Fruit fly (Drosophila melanogaster) whole organism, wandering third instar larva: Measurements from ENCODE around the gene ATPsynbetaL.

ENCODE experiments used
- Abd-B ChIP-seq: fragments of >200 bp; optimal IDR thresholded peaks from 2 replicates; lab custom pipeline; 2017; ENCODE audit warnings: missing biosample characterization, missing genetic modification characterization
- CG32264 ChIP-seq: fragments of 200-800 bp; sonication (Bioruptor generic); optimal IDR thresholded peaks from 2 replicates; lab custom pipeline; 2016; ENCODE audit warnings: missing biosample characterization, missing genetic modification characterization
- CG9705 ChIP-seq: fragments of 200-800 bp; sonication (Bioruptor generic); optimal IDR thresholded peaks from 2 replicates; lab custom pipeline; 2018; ENCODE audit warnings: missing biosample characterization, mild to moderate bottlenecking, missing genetic modification characterization
- CrebA ChIP-seq: fragments of 200-800 bp; sonication (Bioruptor generic); optimal IDR thresholded peaks from 2 replicates; lab custom pipeline; 2016; ENCODE audit warnings: missing biosample characterization, mild to moderate bottlenecking, missing genetic modification characterization, borderline replicate concordance
- Dfd ChIP-seq: fragments of >200 bp; optimal IDR thresholded peaks from 2 replicates; lab custom pipeline; 2017; ENCODE audit warnings: missing biosample characterization, missing genetic modification characterization
- Dif ChIP-seq: fragments of 200-275, 200-300 bp; sonication (Bioruptor generic); optimal IDR thresholded peaks from 2 replicates; lab custom pipeline; 2018; ENCODE audit warnings: missing biosample characterization, missing genetic modification characterization; ENCODE audit not compliant: partially characterized antibody
- GATAd ChIP-seq: sonication (Bioruptor generic); optimal IDR thresholded peaks from 2 replicates; lab custom pipeline; 2016; ENCODE audit warnings: missing biosample characterization, missing genetic modification characterization
- HLH106 ChIP-seq: fragments of 200-800 bp; optimal IDR thresholded peaks from 3 replicates; lab custom pipeline; 2019; ENCODE audit warnings: missing biosample characterization, mild to moderate bottlenecking, missing genetic modification characterization, moderate library complexity
- Hnf4 ChIP-seq: fragments of 200-800 bp; sonication (Bioruptor generic); optimal IDR thresholded peaks from 2 replicates; lab custom pipeline; 2016; ENCODE audit warnings: missing biosample characterization, mild to moderate bottlenecking, missing genetic modification characterization
- Hr78 ChIP-seq: fragments of >200 bp; optimal IDR thresholded peaks from 2 replicates; lab custom pipeline; 2017; ENCODE audit warnings: missing biosample characterization, missing genetic modification characterization
- Hr83 ChIP-seq: fragments of 200-300 bp; sonication (Bioruptor generic); optimal IDR thresholded peaks from 2 replicates; lab custom pipeline; 2016; ENCODE audit warnings: missing biosample characterization, mild to moderate bottlenecking, missing genetic modification characterization, moderate library complexity; ENCODE audit not compliant: poor library complexity, severe bottlenecking
- Jra ChIP-seq: sonication (Bioruptor generic); optimal IDR thresholded peaks from 2 replicates; lab custom pipeline; 2016; ENCODE audit warnings: missing biosample characterization, missing genetic modification characterization
- Mio ChIP-seq: sonication (Bioruptor generic); optimal IDR thresholded peaks from 2 replicates; lab custom pipeline; 2016; ENCODE audit warnings: missing biosample characterization, missing genetic modification characterization
- Myc ChIP-seq: fragments of >200 bp; optimal IDR thresholded peaks from 2 replicates; lab custom pipeline; 2017
- N ChIP-seq: fragments of >200 bp; optimal IDR thresholded peaks from 2 replicates; lab custom pipeline; 2018; ENCODE audit warnings: missing biosample characterization, missing external identifiers, missing genetic modification characterization
- OdsH ChIP-seq: fragments of 200-800 bp; sonication (Bioruptor generic); optimal IDR thresholded peaks from 2 replicates; lab custom pipeline; 2016; ENCODE audit warnings: missing biosample characterization, mild to moderate bottlenecking, missing genetic modification characterization
- Rel ChIP-seq, 2 experiments: fragments of 200-800 bp; sonication (Bioruptor generic) in 1 of 2; optimal IDR thresholded peaks; 2 replicates in 1 of 2; 3 replicates in 1 of 2; lab custom pipeline; 2016 to 2019; ENCODE audit warnings: mild to moderate bottlenecking in 2 of 2, missing biosample characterization in 2 of 2, missing genetic modification characterization in 2 of 2, moderate library complexity in 1 of 2
- Sp1 ChIP-seq: fragments of 200-800 bp; sonication (Bioruptor generic); optimal IDR thresholded peaks from 3 replicates; lab custom pipeline; 2019; ENCODE audit warnings: missing biosample characterization, mild to moderate bottlenecking, missing genetic modification characterization, moderate library complexity
- Vsx2 ChIP-seq: fragments of 200-300, 225-300 bp; sonication (Bioruptor generic); optimal IDR thresholded peaks from 2 replicates; lab custom pipeline; 2018; ENCODE audit warnings: missing biosample characterization, missing genetic modification characterization; ENCODE audit not compliant: partially characterized antibody
- br ChIP-seq: fragments of 200-800 bp; sonication (Bioruptor generic); optimal IDR thresholded peaks from 2 replicates; lab custom pipeline; 2016; ENCODE audit warnings: missing biosample characterization, missing genetic modification characterization
- brk ChIP-seq: fragments of 200-800 bp; sonication (Bioruptor generic); optimal IDR thresholded peaks from 2 replicates; lab custom pipeline; 2016; ENCODE audit warnings: missing biosample characterization, mild to moderate bottlenecking, missing genetic modification characterization
- dl ChIP-seq, 2 experiments: fragments of 175-275, 200-275 bp in 1 of 2; fragments of 200-275 bp in 1 of 2; sonication (Bioruptor generic); optimal IDR thresholded peaks; lab custom pipeline; 2018; ENCODE audit warnings: mild to moderate bottlenecking in 2 of 2, missing biosample characterization in 2 of 2, missing genetic modification characterization in 2 of 2, moderate library complexity in 2 of 2; ENCODE audit not compliant: partially characterized antibody in 2 of 2, insufficient read depth in 1 of 2
- dmrt93B ChIP-seq: fragments of 200-800 bp; sonication (Bioruptor generic); optimal IDR thresholded peaks from 2 replicates; lab custom pipeline; 2018; ENCODE audit warnings: missing biosample characterization, mild to moderate bottlenecking, missing genetic modification characterization
- dsf ChIP-seq: sonication (Bioruptor generic); optimal IDR thresholded peaks from 2 replicates; lab custom pipeline; 2016; ENCODE audit warnings: missing biosample characterization, missing genetic modification characterization, borderline replicate concordance
- ey ChIP-seq: fragments of 200-800 bp; sonication (Bioruptor generic); optimal IDR thresholded peaks from 2 replicates; lab custom pipeline; 2016; ENCODE audit warnings: missing biosample characterization, missing genetic modification characterization
- foxo ChIP-seq, 2 experiments: fragments of 200-800 bp; sonication (Bioruptor generic); optimal IDR thresholded peaks; 2 replicates in 1 of 2; 3 replicates in 1 of 2; lab custom pipeline; 2016 to 2017; ENCODE audit warnings: missing biosample characterization in 2 of 2, missing genetic modification characterization in 2 of 2
- fru ChIP-seq: fragments of 200-800 bp; sonication (Bioruptor generic); optimal IDR thresholded peaks from 3 replicates; lab custom pipeline; 2016; ENCODE audit warnings: missing biosample characterization, mild to moderate bottlenecking, missing genetic modification characterization
- h ChIP-seq: fragments of 200-800 bp; sonication (Bioruptor generic); optimal IDR thresholded peaks from 3 replicates; lab custom pipeline; 2016; ENCODE audit warnings: missing biosample characterization, mild to moderate bottlenecking, missing genetic modification characterization
- jim ChIP-seq: fragments of 175-275, 200-325 bp; sonication (Bioruptor generic); optimal IDR thresholded peaks from 2 replicates; lab custom pipeline; 2016; ENCODE audit warnings: missing biosample characterization, mild to moderate bottlenecking, missing genetic modification characterization
- lola ChIP-seq: fragments of >200 bp; optimal IDR thresholded peaks from 2 replicates; lab custom pipeline; 2017; ENCODE audit warnings: missing biosample characterization, missing genetic modification characterization
- pan ChIP-seq: fragments of >200 bp; optimal IDR thresholded peaks from 2 replicates; lab custom pipeline; 2017
- psq ChIP-seq: fragments of 200-800 bp; sonication (Bioruptor generic); optimal IDR thresholded peaks from 3 replicates; lab custom pipeline; 2017; ENCODE audit warnings: missing biosample characterization, mild to moderate bottlenecking, missing genetic modification characterization, moderate library complexity
- rgr ChIP-seq: fragments of 200-800 bp; sonication (Bioruptor generic); optimal IDR thresholded peaks from 3 replicates; lab custom pipeline; 2016; ENCODE audit warnings: missing biosample characterization, mild to moderate bottlenecking, missing genetic modification characterization
- sage ChIP-seq: fragments of 200-800 bp; sonication (Bioruptor generic); optimal IDR thresholded peaks from 2 replicates; lab custom pipeline; 2016; ENCODE audit warnings: missing biosample characterization, mild to moderate bottlenecking, missing genetic modification characterization
- sv ChIP-seq: fragments of 200-800 bp; sonication (Bioruptor generic); optimal IDR thresholded peaks from 3 replicates; lab custom pipeline; 2016; ENCODE audit warnings: missing biosample characterization, missing genetic modification characterization
- tai ChIP-seq: sonication (Bioruptor generic); optimal IDR thresholded peaks from 2 replicates; lab custom pipeline; 2016; ENCODE audit warnings: missing biosample characterization, missing genetic modification characterization
- usp ChIP-seq: fragments of >200 bp; optimal IDR thresholded peaks from 2 replicates; lab custom pipeline; 2017; ENCODE audit warnings: missing biosample characterization, missing genetic modification characterization
- woc ChIP-seq: sonication (Bioruptor generic); optimal IDR thresholded peaks from 2 replicates; lab custom pipeline; 2016; ENCODE audit warnings: missing biosample characterization, mild to moderate bottlenecking, missing genetic modification characterization

The ATPsynbetaL gene

DNA sequence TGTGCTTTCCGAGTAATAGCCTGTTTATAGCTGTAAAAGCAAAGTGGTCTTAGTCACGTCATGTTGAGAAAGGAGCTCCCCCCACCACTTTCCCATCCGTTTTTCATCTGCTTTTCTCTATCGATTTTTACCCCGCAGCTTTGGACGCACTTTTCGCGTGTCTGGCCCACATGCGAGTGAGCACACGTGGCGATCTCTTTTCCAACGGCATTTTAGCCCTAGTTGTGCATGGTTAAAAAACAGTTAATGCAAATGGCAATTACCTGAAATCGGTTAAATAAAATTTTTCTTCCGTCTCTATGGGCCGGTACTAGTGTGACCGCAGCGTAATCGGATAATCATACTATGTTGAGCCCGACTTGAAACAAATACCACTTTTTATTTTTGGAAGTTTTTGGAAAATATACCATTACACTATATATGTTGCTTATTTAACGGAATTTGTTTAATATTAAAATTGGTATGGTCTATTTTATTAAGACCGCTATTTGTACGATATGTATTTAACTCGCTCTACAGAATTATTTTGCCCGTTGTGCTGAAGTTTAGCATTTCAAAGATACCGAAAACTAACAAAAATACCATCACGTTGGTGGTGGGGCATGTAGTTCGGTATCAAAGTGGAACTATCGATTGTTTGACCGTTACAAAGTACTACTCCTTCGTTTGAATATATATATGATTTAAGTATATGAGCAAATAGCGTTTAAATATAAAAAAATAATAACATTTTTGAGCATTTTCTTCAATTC is 14.6 kb downstream of the ATPsynbetaL start, which contains the start of gene Zn72D:
Zn72D (minus strand) TSS at position 558 of the 752 bp plus-strand sequence.
- no peak for TF ChIP-seq pan
- TF ChIP-seq OdsH (GFP tag; lab: Kevin White, UChicago) = no peak
- no peak for TF ChIP-seq HLH106 (tag; lab: Kevin White, UChicago)
- peak; percentile 6 for TF ChIP-seq rgr

DNA sequence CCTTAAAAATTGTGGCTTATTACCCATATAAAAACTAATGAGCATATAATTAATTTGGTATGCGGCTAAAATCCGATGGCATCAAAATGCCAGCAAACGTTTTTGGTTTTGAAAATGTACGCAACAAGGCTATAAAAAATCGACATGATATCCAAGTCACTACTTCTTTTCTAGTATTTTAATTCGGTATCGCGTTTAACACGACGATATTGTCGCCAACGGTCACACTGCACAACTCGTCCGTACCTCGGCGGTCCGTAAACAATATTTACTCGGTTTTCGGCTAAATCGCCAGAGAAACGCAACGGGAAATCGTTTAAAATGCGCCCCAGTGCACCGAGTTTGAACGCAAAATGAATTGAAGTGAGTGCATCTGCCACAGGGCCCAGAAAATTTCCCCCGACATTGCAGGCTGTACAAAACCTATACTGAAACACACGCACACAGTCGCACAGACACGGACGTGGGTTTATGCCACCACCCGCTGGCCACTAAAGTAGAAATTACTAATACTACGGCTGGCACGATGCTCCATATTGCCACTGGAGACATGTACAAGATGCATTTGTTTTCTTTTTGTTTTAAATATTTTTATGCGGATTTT is 15.5 kb downstream of the ATPsynbetaL start, which contains the start of gene Taf4:
Taf4 (plus strand) TSS at position 210 of the 604 bp plus-strand sequence.
- no peak for TF ChIP-seq CG9705 (GFP tag; lab: Kevin White, UChicago)
- TF ChIP-seq ey = no peak
- no peak for TF ChIP-seq HLH106 (tag; lab: Kevin White, UChicago)
- no peak for TF ChIP-seq pan
- no peak for TF ChIP-seq Rel (GFP tag; optimal IDR thresholded peaks at IDR 0.05; lab: Kevin White, UChicago)
- no peak for TF ChIP-seq Rel (tag; optimal IDR thresholded peaks at IDR 0.05; lab: Kevin White, UChicago)
- no peak for TF ChIP-seq Vsx2 (GFP tag; lab: Kevin White, UChicago)
- TF ChIP-seq sage = no peak
- no peak for TF ChIP-seq Sp1
- TF ChIP-seq dsf (GFP tag; lab: Kevin White, UChicago) = no peak
- no peak for TF ChIP-seq OdsH (GFP tag; lab: Kevin White, UChicago)
- no peak for TF ChIP-seq sv
- TF ChIP-seq br = no peak
- TF ChIP-seq lola (GFP tag; lab: Kevin White, UChicago) = no peak
- TF ChIP-seq GATAd (GFP tag; lab: Kevin White, UChicago) = no peak
- no peak for TF ChIP-seq usp (GFP tag; lab: Kevin White, UChicago)
- TF ChIP-seq Jra (GFP tag; lab: Kevin White, UChicago) = no peak
- TF ChIP-seq rgr = no peak
- TF ChIP-seq foxo (GFP tag; optimal IDR thresholded peaks at IDR 0.05; lab: Kevin White, UChicago) = no peak
- no peak for TF ChIP-seq Hr83 (GFP tag; lab: Kevin White, UChicago)

DNA sequence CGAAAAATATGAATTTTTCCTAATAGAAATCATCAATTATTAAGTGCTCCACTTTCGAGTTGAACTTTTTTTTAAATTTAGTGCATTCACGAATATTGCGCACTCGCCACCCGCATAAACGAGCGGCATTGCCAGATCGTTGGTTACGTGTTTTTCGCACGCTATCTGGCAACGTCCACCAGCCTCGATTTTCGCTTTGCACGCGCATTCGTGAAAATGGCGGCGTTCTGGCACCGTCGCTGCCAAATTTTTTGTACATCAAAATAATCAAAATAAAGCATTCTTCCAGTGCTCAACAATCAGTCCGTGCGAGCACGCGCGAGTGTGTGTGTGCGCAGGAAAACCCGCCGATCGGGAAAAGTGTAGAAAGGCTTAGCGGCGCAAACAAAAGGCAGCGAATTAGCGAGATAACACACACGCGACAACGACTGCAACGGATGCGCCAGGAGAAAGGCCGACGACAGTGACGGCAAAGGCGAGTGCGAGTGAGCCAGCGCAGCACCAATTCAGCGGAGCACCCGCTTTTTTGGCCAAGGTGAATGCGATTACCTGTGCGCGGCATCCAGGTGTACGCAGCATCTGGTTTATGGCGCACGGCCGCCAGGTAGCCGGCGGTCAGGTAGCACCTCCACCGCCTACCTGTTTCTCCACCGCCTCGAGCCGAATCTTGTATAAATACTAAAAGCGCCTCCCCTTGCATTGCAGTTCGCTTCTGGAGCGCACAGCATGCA is 16.1 kb downstream of the ATPsynbetaL start:
- TF ChIP-seq usp (GFP tag; lab: Kevin White, UChicago) (no peak), N (GFP tag; lab: Kevin White, UChicago) (no peak), OdsH (GFP tag; lab: Kevin White, UChicago) (peak; percentile 92), Jra (GFP tag; lab: Kevin White, UChicago) (peak; percentile 82), dsf (GFP tag; lab: Kevin White, UChicago) (peak; percentile 84), brk (GFP tag; lab: Kevin White, UChicago) (no peak), sv (peak; percentile 88), rgr (peak; percentile 92), Dfd (no peak), Myc (lab: Kevin White, UChicago) (no peak), Hr78 (GFP tag; lab: Kevin White, UChicago) (no peak), pan (no peak), dl (GFP tag; optimal IDR thresholded peaks at IDR 0.05; lab: Kevin White, UChicago; ENCODE audit: insufficient read depth in 1 of 2, partially characterized antibody in 2 of 2) (no peak), Hr83 (GFP tag; lab: Kevin White, UChicago) (peak; percentile 73), sage (peak; percentile 74), Rel (GFP tag; optimal IDR thresholded peaks at IDR 0.05; lab: Kevin White, UChicago) (no peak), Rel (tag; optimal IDR thresholded peaks at IDR 0.05; lab: Kevin White, UChicago) (peak; percentile 44), CG9705 (GFP tag; lab: Kevin White, UChicago) (peak; percentile 80), GATAd (GFP tag; lab: Kevin White, UChicago) (peak; percentile 39), jim (GFP tag; lab: Kevin White, UChicago) (no peak), fru (peak; percentile 93), Hnf4 (GFP tag; lab: Kevin White, UChicago) (peak; percentile 86), woc (GFP tag; lab: Kevin White, UChicago) (peak; percentile 94), foxo (GFP tag; optimal IDR thresholded peaks at IDR 0.05; lab: Kevin White, UChicago) (peak; percentile 50 to 93), Mio (GFP tag; lab: Kevin White, UChicago) (peak; percentile 61), Abd-B (GFP tag; lab: Kevin White, UChicago) (no peak), Vsx2 (GFP tag; lab: Kevin White, UChicago) (no peak), CrebA (GFP tag; lab: Kevin White, UChicago) (no peak), lola (GFP tag; lab: Kevin White, UChicago) (no peak), br (peak; percentile 90), Dif (GFP tag; lab: Kevin White, UChicago) (no peak), dmrt93B (GFP tag; lab: Kevin White, UChicago) (no peak), psq (peak; percentile 96), HLH106 (tag; lab: Kevin White, UChicago) (peak; percentile 84), ey (peak; percentile 92), h (GFP tag; lab: Kevin White, UChicago) (peak; percentile 96), CG32264 (peak; percentile 77), Sp1 (peak; percentile 84), tai (no peak)
